Worm (Caenorhabditis elegans): Measurements from ENCODE around the gene eak-3.

Gene eak-3

DNA sequence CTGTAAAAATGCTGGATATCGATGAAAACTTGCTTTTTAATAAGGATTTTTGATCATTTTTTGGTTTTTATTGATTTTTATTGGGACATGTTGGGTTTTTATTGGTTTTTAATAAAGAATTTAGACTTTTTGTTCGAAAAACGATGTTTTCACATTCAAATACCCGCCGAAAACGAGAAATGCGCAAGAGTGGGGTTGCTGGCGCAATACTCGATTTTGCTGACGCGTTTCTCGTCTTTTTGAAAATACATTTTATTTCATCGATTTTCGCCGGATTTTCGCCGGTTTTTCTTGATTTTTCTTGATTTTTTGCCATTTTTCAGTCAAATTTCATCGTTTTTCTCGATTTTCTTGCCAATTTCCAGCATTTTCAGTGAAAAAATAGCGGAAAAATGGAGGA, 33.6 kb downstream of the eak-3 start, which contains the start of gene smr-1 (continued):
- TF ChIP-seq B0019.2 (GFP tag; conservative IDR thresholded peaks at IDR 0.05) = no peak
- peak; percentile 64 for TF ChIP-seq hmg-1.2 (GFP tag; IDR thresholded peaks at IDR 0.05)
- peak; percentile 92 for TF ChIP-seq mcd-1 (GFP tag; IDR thresholded peaks at IDR 0.05)
- TF ChIP-seq attf-5 (GFP tag; optimal IDR thresholded peaks at IDR 0.05) = peak; percentile 87
- TF ChIP-seq rpc-1 (optimal IDR thresholded peaks at IDR 0.05) = no peak
- TF ChIP-seq rpc-1 (tag; optimal IDR thresholded peaks at IDR 0.05) = no peak
- no peak for TF ChIP-seq F55B11.4 (tag; optimal IDR thresholded peaks at IDR 0.05; ENCODE audit: borderline replicate concordance, insufficient read depth)
- TF ChIP-seq ceh-100 (GFP tag; IDR thresholded peaks at IDR 0.05) = peak; percentile 49; the same call in 1 of the 2 replicates
- no peak for TF ChIP-seq T26A5.8 (tag; optimal IDR thresholded peaks at IDR 0.05)
- no peak for TF ChIP-seq hlh-12 (tag; optimal IDR thresholded peaks at IDR 0.05)
- no peak for TF ChIP-seq F52B5.7 (tag; optimal IDR thresholded peaks at IDR 0.05)
- no peak for TF ChIP-seq attf-6 (GFP tag; IDR thresholded peaks at IDR 0.05)
- TF ChIP-seq nfyb-1 (GFP tag; IDR thresholded peaks at IDR 0.05) = peak; percentile 85
- TF ChIP-seq akir-1 (GFP tag; optimal IDR thresholded peaks at IDR 0.05) = no peak
- 0 out of 2 replicates have a peak, but pooled peaks have one; percentile 19 for TF ChIP-seq C06A6.2 (GFP tag; conservative IDR thresholded peaks at IDR 0.05)
- TF ChIP-seq pha-4 (tag; optimal IDR thresholded peaks at IDR 0.05) = peak; percentile 26
- TF ChIP-seq D2030.7 (GFP tag; IDR thresholded peaks at IDR 0.05) = peak; percentile 72
- TF ChIP-seq Y56A3A.18 (GFP tag; IDR thresholded peaks at IDR 0.05) = peak; percentile 83
- TF ChIP-seq ceh-91 (GFP tag; IDR thresholded peaks at IDR 0.05) = no peak
- TF ChIP-seq ztf-6 (GFP tag; IDR thresholded peaks at IDR 0.05) = no peak
- peak; percentile 73; the same call in 1 of the 2 replicates for TF ChIP-seq madf-3 (GFP tag; IDR thresholded peaks at IDR 0.05)
- no peak for TF ChIP-seq snpc-1.1 (tag; optimal IDR thresholded peaks at IDR 0.05; ENCODE audit: insufficient read depth)
- no peak for TF ChIP-seq nfya-1 (tag; optimal IDR thresholded peaks at IDR 0.05; ENCODE audit: borderline replicate concordance, insufficient read depth)
- TF ChIP-seq aptf-2 (GFP tag; conservative IDR thresholded peaks at IDR 0.05) = no peak
- TF ChIP-seq xnd-1 (tag; optimal IDR thresholded peaks at IDR 0.05) = peak; percentile 54
- no peak for TF ChIP-seq cebp-2 (GFP tag; IDR thresholded peaks at IDR 0.05)
- TF ChIP-seq K12H6.12 (tag; optimal IDR thresholded peaks at IDR 0.05) = peak; percentile 8
- no peak for TF ChIP-seq rec-8 (tag; optimal IDR thresholded peaks at IDR 0.05)
- TF ChIP-seq C17E4.6 (GFP tag; IDR thresholded peaks at IDR 0.05) = no peak
- TF ChIP-seq rcor-1 (GFP tag; IDR thresholded peaks at IDR 0.05) = peak; percentile 88

DNA sequence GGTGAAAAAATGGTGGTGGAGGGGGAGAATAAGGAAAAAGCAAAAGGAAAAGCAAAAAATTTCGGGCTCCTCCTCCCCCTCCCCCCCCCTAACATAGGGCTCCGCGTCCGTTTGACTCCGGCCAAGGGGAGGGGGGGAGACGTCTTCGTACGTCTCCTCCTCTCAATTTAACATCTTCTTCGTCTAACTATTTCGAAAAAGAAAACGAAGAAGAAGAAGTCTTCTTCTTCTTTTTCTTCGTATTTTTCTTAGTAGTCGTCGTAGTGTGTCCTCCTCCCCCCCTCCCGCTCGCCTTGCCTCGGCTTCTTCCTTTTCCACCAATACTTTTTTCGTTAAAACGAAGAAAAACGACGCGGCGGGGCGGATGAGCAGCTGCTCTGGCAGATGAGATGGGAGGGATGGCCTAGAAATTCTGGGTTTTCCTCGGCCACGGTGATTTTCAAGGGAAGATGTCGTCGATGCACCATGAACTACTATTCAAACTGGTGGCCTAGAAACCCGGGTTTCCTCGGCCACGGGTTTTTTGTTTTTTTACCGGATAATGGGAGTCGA, 39.5 kb downstream of the eak-3 start:
- TF ChIP-seq F33H1.4 (GFP tag; IDR thresholded peaks at IDR 0.05) (no peak), egrh-3 (GFP tag; IDR thresholded peaks at IDR 0.05) (0 out of 2 replicates have a peak, but pooled peaks have one; percentile 16), ztf-25 (GFP tag; IDR thresholded peaks at IDR 0.05) (no peak), zfh-2 (GFP tag; conservative IDR thresholded peaks at IDR 0.05) (peak; percentile 79), lsl-1 (GFP tag; optimal IDR thresholded peaks at IDR 0.05) (no peak), lag-1 (GFP tag; IDR thresholded peaks at IDR 0.05) (no peak)

DNA sequence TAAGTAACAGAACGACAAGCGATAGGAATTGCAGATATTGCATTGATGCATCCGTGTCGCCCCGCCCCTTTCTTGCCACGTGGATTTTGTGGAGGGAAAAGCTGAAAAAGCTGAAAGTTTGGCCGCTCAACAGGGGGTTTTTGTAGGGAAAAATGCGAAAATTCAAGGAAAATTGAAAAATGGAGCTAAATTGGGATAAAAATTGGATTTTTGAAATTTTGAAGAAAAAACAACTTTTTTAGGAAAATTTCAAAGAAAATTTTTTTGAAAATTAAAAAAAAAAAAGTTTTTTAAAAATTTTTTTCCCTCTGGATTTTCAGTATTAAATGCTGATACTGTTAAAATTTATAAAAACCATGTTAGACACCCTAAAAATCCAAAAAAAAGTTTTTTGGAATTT, 40.4 kb downstream of the eak-3 start, which contains the start of gene lgc-46:
Gene lgc-46 (minus strand): TSS at position 101 of the 400 bp plus-strand sequence.
- TF ChIP-seq attf-3 (GFP tag; conservative IDR thresholded peaks at IDR 0.05) (no peak), nfya-2 (GFP tag; IDR thresholded peaks at IDR 0.05) (no peak), pha-4 (tag; optimal IDR thresholded peaks at IDR 0.05) (no peak), hlh-26 (GFP tag; conservative IDR thresholded peaks at IDR 0.05) (no peak), madf-8 (GFP tag; conservative IDR thresholded peaks at IDR 0.05) (no peak), F57A8.1 (GFP tag; optimal IDR thresholded peaks at IDR 0.05) (no peak), T07F8.4 (tag; optimal IDR thresholded peaks at IDR 0.05) (no peak), Y95B8A.8 (GFP tag; IDR thresholded peaks at IDR 0.05) (no peak)
